Worm (Caenorhabditis elegans): Measurements from ENCODE around the gene F54H5.14.

- TF ChIP-seq elt-3 (tag; optimal IDR thresholded peaks at IDR 0.05), result no peak
- no peak for TF ChIP-seq C16A3.4 (tag; optimal IDR thresholded peaks at IDR 0.05)
- TF ChIP-seq jun-1 (tag; optimal IDR thresholded peaks at IDR 0.05), result no peak
- TF ChIP-seq elt-2 (tag; optimal IDR thresholded peaks at IDR 0.05), result peak; percentile 39
Observed at ce11 chrII:6661211-6661610, 36.0 kb upstream of the F54H5.14 start, which contains the start of gene T19D12.2.
